Worm (Caenorhabditis elegans): ENCODE data around the gene abce-1.

ce11 chrIII:13153517-13153916 is at the start of gene abce-1:
- TF ChIP-seq fkh-10 (GFP tag; optimal IDR thresholded peaks at IDR 0.05) (no peak), C08G9.2 (tag; optimal IDR thresholded peaks at IDR 0.05) (no peak), ama-1 (optimal IDR thresholded peaks at IDR 0.05) (no peak), nhr-11 (tag; optimal IDR thresholded peaks at IDR 0.05) (no peak), tbx-2 (tag; optimal IDR thresholded peaks at IDR 0.05) (no peak), pha-4 (tag; optimal IDR thresholded peaks at IDR 0.05) (no peak), zip-5 (tag; optimal IDR thresholded peaks at IDR 0.05) (no peak)
